ENCODE assay signal across 4 fruit fly cellular contexts in genomic region chr3R:8105088-8105542, dm6.
TF ChIP-seq lines count a peak whose summit lies in the region.

Gene puc, plus strand, starts transcription at chr3R:8105332.

TF ChIP-seq in whole organism, adult, 20 proteins besides CTCF, POLR2A, EP300 and RAD21 (continued from another document):
- TF ChIP-seq toe (GFP tag; optimal IDR thresholded peaks at IDR 0.05; lab: Kevin White, UChicago), result peak; percentile 1
- TF ChIP-seq CG7045 (GFP tag; optimal IDR thresholded peaks at IDR 0.05; lab: Kevin White, UChicago), result no peak

TF ChIP-seq in whole organism, embryonic, 481 proteins besides CTCF, POLR2A, EP300 and RAD21 (continued from another document and continues in another):
- TF ChIP-seq inv (GFP tag; IDR thresholded peaks at IDR 0.05; lab: Robert Waterston, UW; ENCODE audit: partially characterized antibody) (no peak), Oli (tag; optimal IDR thresholded peaks at IDR 0.05; lab: Kevin White, UChicago) (no peak), CG34224 (GFP tag; IDR thresholded peaks at IDR 0.05; lab: Robert Waterston, UW; ENCODE audit: partially characterized antibody) (no peak), CG11247 (GFP tag; IDR thresholded peaks at IDR 0.05; lab: Robert Waterston, UW) (no peak), CG4424 (GFP tag; optimal IDR thresholded peaks at IDR 0.05; lab: Kevin White, UChicago) (no peak), crol (GFP tag; IDR thresholded peaks at IDR 0.05; lab: Robert Waterston, UW) (no peak), Hsf (GFP tag; optimal IDR thresholded peaks at IDR 0.05; lab: Kevin White, UChicago) (peak; percentile 26), CG14710 (tag; optimal IDR thresholded peaks at IDR 0.05; lab: Kevin White, UChicago) (peak; percentile 59), CG12104 (GFP tag; optimal IDR thresholded peaks at IDR 0.05; lab: Kevin White, UChicago) (no peak), pzg (GFP tag; optimal IDR thresholded peaks at IDR 0.05; lab: Kevin White, UChicago) (peak; percentile 71), CG31388 (GFP tag; optimal IDR thresholded peaks at IDR 0.05; lab: Kevin White, UChicago) (no peak), fu2 (GFP tag; optimal IDR thresholded peaks at IDR 0.05; lab: Kevin White, UChicago) (no peak), knrl (GFP tag; IDR thresholded peaks at IDR 0.05; lab: Robert Waterston, UW; ENCODE audit: partially characterized antibody) (no peak), jumu (GFP tag; optimal IDR thresholded peaks at IDR 0.05; lab: Kevin White, UChicago) (no peak), ems (GFP tag; optimal IDR thresholded peaks at IDR 0.05; lab: Kevin White, UChicago) (peak; percentile 64), tgo (GFP tag; IDR thresholded peaks at IDR 0.05; lab: Robert Waterston, UW) (no peak), gsb (GFP tag; IDR thresholded peaks at IDR 0.05; lab: Robert Waterston, UW) (no peak), CG10366 (GFP tag; IDR thresholded peaks at IDR 0.05; lab: Robert Waterston, UW) (no peak), zen (tag; optimal IDR thresholded peaks at IDR 0.05; lab: Kevin White, UChicago) (peak; percentile 49), Ets97D (GFP tag; optimal IDR thresholded peaks at IDR 0.05; lab: Kevin White, UChicago) (peak; percentile 22), lab (GFP tag; optimal IDR thresholded peaks at IDR 0.05; lab: Kevin White, UChicago) (peak; percentile 77), BEAF-32 (GFP tag; optimal IDR thresholded peaks at IDR 0.05; lab: Kevin White, UChicago) (peak; percentile 27), Dref (GFP tag; IDR thresholded peaks at IDR 0.05; lab: Robert Waterston, UW) (no peak), eyg (GFP tag; optimal IDR thresholded peaks at IDR 0.05; lab: Kevin White, UChicago) (no peak), Atf3 (GFP tag; optimal IDR thresholded peaks at IDR 0.05; lab: Kevin White, UChicago) (no peak), peb (GFP tag; IDR thresholded peaks at IDR 0.05; lab: Robert Waterston, UW) (no peak), Asciz (GFP tag; optimal IDR thresholded peaks at IDR 0.05; lab: Kevin White, UChicago) (peak; percentile 30), sc (optimal IDR thresholded peaks at IDR 0.05; lab: Kevin White, UChicago) (no peak), sc (GFP tag; optimal IDR thresholded peaks at IDR 0.05; lab: Kevin White, UChicago) (no peak), CG8388 (GFP tag; optimal IDR thresholded peaks at IDR 0.05; lab: Kevin White, UChicago) (no peak), z (GFP tag; IDR thresholded peaks at IDR 0.05; lab: Robert Waterston, UW) (no peak), GATAe (GFP tag; conservative IDR thresholded peaks at IDR 0.05; lab: Robert Waterston, UW) (no peak), CG4404 (GFP tag; IDR thresholded peaks at IDR 0.05; lab: Robert Waterston, UW) (no peak), Dek (tag; optimal IDR thresholded peaks at IDR 0.05; lab: Kevin White, UChicago) (peak; percentile 38), CG11504 (tag; optimal IDR thresholded peaks at IDR 0.05; lab: Kevin White, UChicago) (peak; percentile 26), tx (GFP tag; optimal IDR thresholded peaks at IDR 0.05; lab: Kevin White, UChicago) (no peak), CG13123 (GFP tag; optimal IDR thresholded peaks at IDR 0.05; lab: Kevin White, UChicago) (no peak), slbo (GFP tag; IDR thresholded peaks at IDR 0.05; lab: Robert Waterston, UW) (no peak), zf30C (GFP tag; optimal IDR thresholded peaks at IDR 0.05; lab: Kevin White, UChicago) (peak; percentile 33), CG6854 (GFP tag; optimal IDR thresholded peaks at IDR 0.05; lab: Kevin White, UChicago) (peak; percentile 41), wor (GFP tag; IDR thresholded peaks at IDR 0.05; lab: Robert Waterston, UW) (no peak), nau (GFP tag; optimal IDR thresholded peaks at IDR 0.05; lab: Kevin White, UChicago) (peak; percentile 39), CG6254 (GFP tag; optimal IDR thresholded peaks at IDR 0.05; lab: Kevin White, UChicago) (no peak), Xrp1 (GFP tag; IDR thresholded peaks at IDR 0.05; lab: Robert Waterston, UW) (no peak), CG10431 (GFP tag; optimal IDR thresholded peaks at IDR 0.05; lab: Kevin White, UChicago) (peak; percentile 6)

TF ChIP-seq in whole organism, prepupa, 60 proteins besides CTCF, POLR2A, EP300 and RAD21 (continued from another document):
- peak; percentile 3 for TF ChIP-seq Hr39 (GFP tag; optimal IDR thresholded peaks at IDR 0.05; lab: Kevin White, UChicago)
- peak; percentile 63 for TF ChIP-seq CG3919 (GFP tag; optimal IDR thresholded peaks at IDR 0.05; lab: Kevin White, UChicago)
- TF ChIP-seq salr (GFP tag; optimal IDR thresholded peaks at IDR 0.05; lab: Kevin White, UChicago), result no peak
- peak; percentile 9 for TF ChIP-seq cyc (GFP tag; optimal IDR thresholded peaks at IDR 0.05; lab: Kevin White, UChicago)
- TF ChIP-seq CG15336 (GFP tag; IDR thresholded peaks at IDR 0.05; lab: Robert Waterston, UW), result no peak
- TF ChIP-seq CG3032 (tag; optimal IDR thresholded peaks at IDR 0.05; lab: Kevin White, UChicago), result no peak
- TF ChIP-seq CG9139 (GFP tag; optimal IDR thresholded peaks at IDR 0.05; lab: Kevin White, UChicago), result no peak
- no peak for TF ChIP-seq Lpt (GFP tag; optimal IDR thresholded peaks at IDR 0.05; lab: Kevin White, UChicago)
- TF ChIP-seq CG6163 (GFP tag; IDR thresholded peaks at IDR 0.05; lab: Robert Waterston, UW), result no peak
- no peak for TF ChIP-seq Ets21C (GFP tag; optimal IDR thresholded peaks at IDR 0.05; lab: Kevin White, UChicago)
- peak; percentile 23 for TF ChIP-seq fkh (GFP tag; optimal IDR thresholded peaks at IDR 0.05; lab: Kevin White, UChicago)
- TF ChIP-seq CG8632 (GFP tag; optimal IDR thresholded peaks at IDR 0.05; lab: Kevin White, UChicago), result peak; percentile 16
- TF ChIP-seq Smox (GFP tag; optimal IDR thresholded peaks at IDR 0.05; lab: Kevin White, UChicago), result peak; percentile 31
- TF ChIP-seq Gug (GFP tag; IDR thresholded peaks at IDR 0.05; lab: Robert Waterston, UW), result no peak
- TF ChIP-seq CG34406 (GFP tag; optimal IDR thresholded peaks at IDR 0.05; lab: Kevin White, UChicago), result no peak
- TF ChIP-seq Hr38 (GFP tag; optimal IDR thresholded peaks at IDR 0.05; lab: Kevin White, UChicago), result no peak
- no peak for TF ChIP-seq CG10669 (GFP tag; optimal IDR thresholded peaks at IDR 0.05; lab: Kevin White, UChicago)
- TF ChIP-seq ss (GFP tag; optimal IDR thresholded peaks at IDR 0.05; lab: Kevin White, UChicago), result no peak
- TF ChIP-seq Eip75B (GFP tag; optimal IDR thresholded peaks at IDR 0.05; lab: Kevin White, UChicago), result peak; percentile 14
- peak; percentile 30 for TF ChIP-seq Met (GFP tag; optimal IDR thresholded peaks at IDR 0.05; lab: Kevin White, UChicago)
- no peak for TF ChIP-seq dac (GFP tag; optimal IDR thresholded peaks at IDR 0.05; lab: Kevin White, UChicago)
- no peak for TF ChIP-seq eg (GFP tag; IDR thresholded peaks at IDR 0.05; lab: Robert Waterston, UW)
- TF ChIP-seq CG6808 (GFP tag; optimal IDR thresholded peaks at IDR 0.05; lab: Kevin White, UChicago), result no peak
- TF ChIP-seq CG10631 (GFP tag; optimal IDR thresholded peaks at IDR 0.05; lab: Kevin White, UChicago), result no peak
- TF ChIP-seq CG32006 (GFP tag; optimal IDR thresholded peaks at IDR 0.05; lab: Kevin White, UChicago), result no peak
- no peak for TF ChIP-seq spab (GFP tag; optimal IDR thresholded peaks at IDR 0.05; lab: Kevin White, UChicago)
- no peak for TF ChIP-seq Blimp-1 (GFP tag; optimal IDR thresholded peaks at IDR 0.05; lab: Kevin White, UChicago)
- peak; percentile 83 for TF ChIP-seq vri (GFP tag; optimal IDR thresholded peaks at IDR 0.05; lab: Kevin White, UChicago)
- no peak for TF ChIP-seq Hr4 (GFP tag; optimal IDR thresholded peaks at IDR 0.05; lab: Kevin White, UChicago)
- TF ChIP-seq CG31627 (GFP tag; optimal IDR thresholded peaks at IDR 0.05; lab: Kevin White, UChicago), result peak; percentile 19
- TF ChIP-seq Sox15 (GFP tag; optimal IDR thresholded peaks at IDR 0.05; lab: Kevin White, UChicago), result no peak
- peak; percentile 9 for TF ChIP-seq CG6792 (GFP tag; optimal IDR thresholded peaks at IDR 0.05; lab: Kevin White, UChicago)
- TF ChIP-seq CG11762 (GFP tag; optimal IDR thresholded peaks at IDR 0.05; lab: Kevin White, UChicago; ENCODE audit: insufficient read depth), result no peak
- peak; percentile 7 for TF ChIP-seq dsx (GFP tag; optimal IDR thresholded peaks at IDR 0.05; lab: Kevin White, UChicago; ENCODE audit: poor library complexity, severe bottlenecking)
- TF ChIP-seq CG8319 (GFP tag; optimal IDR thresholded peaks at IDR 0.05; lab: Kevin White, UChicago), result no peak
- TF ChIP-seq esn (GFP tag; optimal IDR thresholded peaks at IDR 0.05; lab: Kevin White, UChicago), result peak; percentile 63
- TF ChIP-seq CG1621 (tag; optimal IDR thresholded peaks at IDR 0.05; lab: Kevin White, UChicago), result no peak
- TF ChIP-seq CG11902 (GFP tag; optimal IDR thresholded peaks at IDR 0.05; lab: Kevin White, UChicago), result no peak
- no peak for TF ChIP-seq OdsH (GFP tag; optimal IDR thresholded peaks at IDR 0.05; lab: Kevin White, UChicago)
- peak; percentile 68 for TF ChIP-seq svp (GFP tag; lab: Kevin White, UChicago)

TF ChIP-seq in whole organism, wandering third instar larva, 38 proteins besides CTCF, POLR2A, EP300 and RAD21 (continued from another document):
- TF ChIP-seq tai (GFP tag; optimal IDR thresholded peaks at IDR 0.05; lab: Kevin White, UChicago), result peak; percentile 26
- no peak for TF ChIP-seq Abd-B (GFP tag; optimal IDR thresholded peaks at IDR 0.05; lab: Kevin White, UChicago)
- TF ChIP-seq Sp1 (GFP tag; optimal IDR thresholded peaks at IDR 0.05; lab: Kevin White, UChicago), result peak; percentile 62
